Fruit fly (Drosophila melanogaster): ENCODE results near the gene CG18809.

CG18809 gene

DNA sequence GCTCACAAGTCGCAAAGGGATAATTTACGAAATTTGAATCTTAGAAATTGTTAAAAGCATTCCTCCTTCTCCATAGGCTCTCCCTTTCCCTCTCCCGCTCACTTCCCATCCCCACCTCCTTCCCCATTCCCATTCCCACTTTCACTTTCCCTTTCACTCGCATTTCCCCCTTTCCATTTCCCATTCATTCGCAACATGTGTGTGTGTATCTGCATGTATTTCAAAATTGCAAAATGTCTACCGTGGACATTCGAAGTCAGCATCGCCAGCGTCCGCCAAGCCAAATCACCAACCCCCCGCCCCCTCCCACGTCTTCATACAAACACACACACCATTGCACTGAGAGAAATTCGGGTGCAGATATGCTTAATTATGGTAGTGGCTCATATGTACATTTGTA lies 47.7 kb upstream of the CG18809 start:
- TF ChIP-seq vfl (GFP tag; optimal IDR thresholded peaks at IDR 0.05) (no peak), CoRest (tag; optimal IDR thresholded peaks at IDR 0.05) (no peak), Ets65A (GFP tag) (peak; percentile 38), ab (GFP tag; optimal IDR thresholded peaks at IDR 0.05) (no peak), sd (tag; optimal IDR thresholded peaks at IDR 0.05) (no peak), CG17361 (GFP tag; IDR thresholded peaks at IDR 0.05) (no peak), CG6175 (GFP tag; IDR thresholded peaks at IDR 0.05) (no peak), crol (GFP tag; IDR thresholded peaks at IDR 0.05) (peak; percentile 56), caup (GFP tag; optimal IDR thresholded peaks at IDR 0.05; ENCODE audit: severe bottlenecking) (no peak), CG10565 (GFP tag; optimal IDR thresholded peaks at IDR 0.05) (no peak), Nf-YA (GFP tag; IDR thresholded peaks at IDR 0.05) (no peak), CG2116 (GFP tag; optimal IDR thresholded peaks at IDR 0.05) (no peak), Lpt (GFP tag; optimal IDR thresholded peaks at IDR 0.05) (no peak), CG13123 (GFP tag; optimal IDR thresholded peaks at IDR 0.05) (no peak), disco-r (GFP tag; optimal IDR thresholded peaks at IDR 0.05) (no peak), lov (optimal IDR thresholded peaks at IDR 0.05) (no peak), lov (GFP tag; IDR thresholded peaks at IDR 0.05) (no peak), CG1603 (tag; optimal IDR thresholded peaks at IDR 0.05) (no peak), CG9932 (GFP tag; IDR thresholded peaks at IDR 0.05) (no peak), zfh2 (GFP tag; optimal IDR thresholded peaks at IDR 0.05) (no peak), Med (GFP tag) (peak; percentile 42), al (GFP tag; IDR thresholded peaks at IDR 0.05) (no peak), h (optimal IDR thresholded peaks at IDR 0.05) (no peak), CG17385 (GFP tag; optimal IDR thresholded peaks at IDR 0.05) (no peak), Pdp1 (GFP tag; optimal IDR thresholded peaks at IDR 0.05) (no peak), Ssrp (tag; optimal IDR thresholded peaks at IDR 0.05) (no peak), CG6683 (GFP tag; optimal IDR thresholded peaks at IDR 0.05) (no peak), grn (GFP tag; optimal IDR thresholded peaks at IDR 0.05) (no peak), ssp (GFP tag; IDR thresholded peaks at IDR 0.05) (no peak), abd-A (tag; optimal IDR thresholded peaks at IDR 0.05) (peak; percentile 41), Blimp-1 (GFP tag; optimal IDR thresholded peaks at IDR 0.05) (peak; percentile 13)

DNA sequence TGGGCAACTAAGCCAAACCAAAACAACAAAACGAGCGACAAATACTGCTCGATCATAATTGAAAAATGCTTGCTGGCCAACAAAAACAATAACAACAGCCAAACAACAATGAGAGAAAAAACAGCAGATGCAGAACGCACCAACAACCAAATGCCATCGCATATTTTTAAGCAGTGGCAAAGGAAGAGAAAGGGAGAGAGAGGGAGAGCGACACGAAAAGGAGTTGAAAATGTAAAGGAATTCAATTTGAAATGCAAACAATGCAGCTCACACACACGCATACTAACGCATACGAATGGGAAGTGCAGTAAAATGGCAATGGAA lies 44.4 kb upstream of the CG18809 start:
- TF ChIP-seq CG31224 (GFP tag; IDR thresholded peaks at IDR 0.05): no peak
- TF ChIP-seq cg (GFP tag; optimal IDR thresholded peaks at IDR 0.05): peak; percentile 17
- 0 out of 3 replicates have a peak, but pooled peaks have one; percentile 13 for TF ChIP-seq CG7963 (GFP tag; IDR thresholded peaks at IDR 0.05; ENCODE audit: partially characterized antibody)
- no peak for TF ChIP-seq zen (tag; optimal IDR thresholded peaks at IDR 0.05)
- TF ChIP-seq CG2678 (tag; optimal IDR thresholded peaks at IDR 0.05): no peak
- peak; percentile 67 for TF ChIP-seq CG4360 (GFP tag; IDR thresholded peaks at IDR 0.05)
- TF ChIP-seq nerfin-1 (tag; optimal IDR thresholded peaks at IDR 0.05): peak; percentile 62
- peak; percentile 42 for TF ChIP-seq Med (GFP tag)
- peak in 1 of 2 experiments; percentile 3 for TF ChIP-seq Trl (optimal IDR thresholded peaks at IDR 0.05)
- TF ChIP-seq Trl (GFP tag; optimal IDR thresholded peaks at IDR 0.05): no peak
- peak; percentile 71 for TF ChIP-seq D (optimal IDR thresholded peaks at IDR 0.05)
- TF ChIP-seq D (GFP tag; optimal IDR thresholded peaks at IDR 0.05): no peak

All from whole organism, embryonic.